Worm (Caenorhabditis elegans): ENCODE measurements around the gene wrn-1.

Gene wrn-1

DNA sequence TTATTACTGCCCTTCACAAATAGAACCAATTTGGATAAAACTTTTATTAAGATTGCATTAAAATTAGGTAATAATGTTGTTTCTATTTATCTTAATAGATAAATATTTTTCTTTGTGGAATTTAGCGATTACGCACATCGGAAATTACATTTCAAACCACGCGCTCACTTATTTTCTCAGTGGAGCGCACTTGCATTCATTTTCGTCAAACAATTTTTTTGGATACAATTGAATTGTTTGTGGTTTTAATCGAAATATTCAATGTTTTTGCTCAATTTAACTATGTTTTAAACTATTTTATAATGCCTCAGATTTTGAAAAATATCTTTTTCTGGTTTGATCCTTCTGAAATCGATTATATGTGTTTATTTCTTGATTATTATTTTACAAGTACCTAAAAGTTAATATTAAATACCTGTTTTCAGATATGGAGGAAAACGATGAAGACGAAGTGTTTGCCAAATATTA, 18.8 kb upstream of the wrn-1 start, which contains the start of gene utp-20 (continued):
- TF ChIP-seq Y105C5A.15 (GFP tag; IDR thresholded peaks at IDR 0.05), result no peak
- no peak for TF ChIP-seq skn-1 (tag; optimal IDR thresholded peaks at IDR 0.05)
- TF ChIP-seq unc-62 (GFP tag; optimal IDR thresholded peaks at IDR 0.05 in 1 of 2), result no peak
- TF ChIP-seq unc-62 (tag; optimal IDR thresholded peaks at IDR 0.05), result no peak
- TF ChIP-seq ceh-62 (tag; optimal IDR thresholded peaks at IDR 0.05), result no peak

DNA sequence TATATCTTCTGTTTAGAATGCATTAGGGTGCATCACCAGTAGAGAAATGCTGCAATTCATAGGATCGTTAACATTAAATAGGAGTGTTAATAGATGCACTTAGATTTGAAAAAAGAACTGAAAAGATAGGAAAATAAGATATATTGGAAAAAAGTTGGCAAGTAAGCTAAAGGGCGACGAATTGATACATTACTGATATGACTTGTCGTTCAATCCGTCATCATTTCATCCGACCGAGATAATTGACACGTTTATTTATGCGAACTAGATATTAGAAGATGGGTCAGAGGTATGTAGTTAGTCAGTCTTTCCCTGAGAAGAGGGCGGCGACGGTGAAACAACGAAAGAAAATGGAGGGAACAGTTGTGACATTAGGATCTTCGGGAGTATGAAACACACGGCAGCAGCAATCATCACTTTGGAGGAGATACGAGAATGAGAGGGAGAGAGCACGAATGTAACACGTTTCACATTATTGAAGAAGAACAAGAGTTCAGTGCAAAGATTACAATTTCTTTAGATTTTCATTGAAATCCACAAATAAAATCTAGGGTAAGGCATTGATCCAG, 9.9 kb upstream of the wrn-1 start, which contains the start of gene lron-15:
Gene lron-15 (minus strand): TSS at position 51 of the 569 bp plus-strand sequence.
- TF ChIP-seq zag-1 (tag; optimal IDR thresholded peaks at IDR 0.05), result no peak
- no peak for TF ChIP-seq nhr-28 (tag; optimal IDR thresholded peaks at IDR 0.05)
- no peak for TF ChIP-seq skn-1 (tag; optimal IDR thresholded peaks at IDR 0.05)
- TF ChIP-seq dmd-8 (GFP tag; IDR thresholded peaks at IDR 0.05), result no peak
- TF ChIP-seq unc-130 (GFP tag; optimal IDR thresholded peaks at IDR 0.05), result no peak
- no peak for TF ChIP-seq mdt-29 (GFP tag; IDR thresholded peaks at IDR 0.05)
- no peak for TF ChIP-seq jun-1 (tag; optimal IDR thresholded peaks at IDR 0.05)
- no peak for TF ChIP-seq madf-5 (GFP tag; IDR thresholded peaks at IDR 0.05)
- TF ChIP-seq F37D6.2 (tag; optimal IDR thresholded peaks at IDR 0.05), result no peak
- TF ChIP-seq nhr-6 (tag; optimal IDR thresholded peaks at IDR 0.05), result no peak
- TF ChIP-seq mes-2 (tag; optimal IDR thresholded peaks at IDR 0.05; ENCODE audit: poor library complexity, severe bottlenecking), result no peak
- no peak for TF ChIP-seq T20F7.1 (GFP tag; optimal IDR thresholded peaks at IDR 0.05)
- no peak for TF ChIP-seq dve-1 (tag; optimal IDR thresholded peaks at IDR 0.05; ENCODE audit: insufficient read depth)
- no peak for TF ChIP-seq nhr-10 (tag; optimal IDR thresholded peaks at IDR 0.05)
- TF ChIP-seq zip-11 (GFP tag; IDR thresholded peaks at IDR 0.05), result no peak
- no peak for TF ChIP-seq aly-2 (tag; optimal IDR thresholded peaks at IDR 0.05)
- no peak for TF ChIP-seq daf-16 (GFP tag; optimal IDR thresholded peaks at IDR 0.05)
- no peak for TF ChIP-seq daf-16 (tag; optimal IDR thresholded peaks at IDR 0.05)

- no peak for TF ChIP-seq lin-15B (tag; optimal IDR thresholded peaks at IDR 0.05)
- TF ChIP-seq daf-16 (GFP tag; optimal IDR thresholded peaks at IDR 0.05), result peak in 1 of 2 experiments; percentile 23
- no peak for TF ChIP-seq daf-16 (tag; optimal IDR thresholded peaks at IDR 0.05)
- no peak for TF ChIP-seq lin-38 (GFP tag; IDR thresholded peaks at IDR 0.05)
- 0 out of 2 replicates have a peak, but pooled peaks have one; percentile 15 for TF ChIP-seq zfp-3 (GFP tag; conservative IDR thresholded peaks at IDR 0.05)
- no peak for TF ChIP-seq vab-7 (GFP tag; IDR thresholded peaks at IDR 0.05)
- no peak for TF ChIP-seq Y48G9A.11 (GFP tag; IDR thresholded peaks at IDR 0.05)
- TF ChIP-seq F49E8.2 (tag; optimal IDR thresholded peaks at IDR 0.05; ENCODE audit: borderline replicate concordance), result no peak
- TF ChIP-seq ceh-20 (GFP tag; IDR thresholded peaks at IDR 0.05), result no peak
- no peak for TF ChIP-seq nhr-111 (GFP tag; optimal IDR thresholded peaks at IDR 0.05)
- no peak for TF ChIP-seq dmd-8 (GFP tag; IDR thresholded peaks at IDR 0.05)
- TF ChIP-seq spr-3 (GFP tag; optimal IDR thresholded peaks at IDR 0.05), result no peak
- no peak for TF ChIP-seq zip-11 (GFP tag; IDR thresholded peaks at IDR 0.05)
Observed at ce11 chrII:6558887-6559286, 4.1 kb downstream of the wrn-1 start.

ce11 chrII:6560291-6560690, 5.5 kb downstream of the wrn-1 start:
- TF ChIP-seq sdz-12 (GFP tag; optimal IDR thresholded peaks at IDR 0.05), result no peak
- peak in 1 of 2 experiments; percentile 67 for TF ChIP-seq unc-62 (GFP tag; optimal IDR thresholded peaks at IDR 0.05 in 1 of 2)
- TF ChIP-seq unc-62 (tag; optimal IDR thresholded peaks at IDR 0.05), result no peak
- TF ChIP-seq aha-1 (tag), result peak; percentile 74
- TF ChIP-seq mep-1 (tag; optimal IDR thresholded peaks at IDR 0.05), result no peak

- TF ChIP-seq tag-97 (GFP tag; IDR thresholded peaks at IDR 0.05), result no peak
- TF ChIP-seq spr-1 (tag; optimal IDR thresholded peaks at IDR 0.05), result no peak
- TF ChIP-seq ama-1 (optimal IDR thresholded peaks at IDR 0.05), result peak; percentile 79
- no peak for TF ChIP-seq mes-2 (tag; optimal IDR thresholded peaks at IDR 0.05; ENCODE audit: poor library complexity, severe bottlenecking)
- TF ChIP-seq nhr-11 (tag; optimal IDR thresholded peaks at IDR 0.05), result peak; percentile 35
- no peak for TF ChIP-seq snpc-4 (tag; optimal IDR thresholded peaks at IDR 0.05)
- no peak for TF ChIP-seq nhr-237 (tag; optimal IDR thresholded peaks at IDR 0.05)
- TF ChIP-seq ZK337.2 (GFP tag; IDR thresholded peaks at IDR 0.05), result 0 out of 2 replicates have a peak, but pooled peaks have one; percentile 3
- TF ChIP-seq unc-39 (tag; optimal IDR thresholded peaks at IDR 0.05), result no peak
- TF ChIP-seq Y5F2A.4 (GFP tag; optimal IDR thresholded peaks at IDR 0.05), result no peak
- no peak for TF ChIP-seq mdt-29 (GFP tag; IDR thresholded peaks at IDR 0.05)
- no peak for TF ChIP-seq daf-16 (GFP tag; optimal IDR thresholded peaks at IDR 0.05)
- peak; percentile 20 for TF ChIP-seq daf-16 (tag; optimal IDR thresholded peaks at IDR 0.05)
- no peak for TF ChIP-seq aha-1 (tag)
- TF ChIP-seq dpl-1 (GFP tag; optimal IDR thresholded peaks at IDR 0.05), result no peak
- no peak for TF ChIP-seq ceh-62 (tag; optimal IDR thresholded peaks at IDR 0.05)
- TF ChIP-seq hlh-30 (tag; optimal IDR thresholded peaks at IDR 0.05; ENCODE audit: insufficient read depth), result peak; percentile 91
Observed at ce11 chrII:6561300-6561699, 6.5 kb downstream of the wrn-1 start, which contains the start of gene F18C5.10. Gene F18C5.10, minus strand, starts transcription at chrII:6561444.

Measured in whole organism, L4 larva.